Fruit fly (Drosophila melanogaster): ENCODE results near the gene Wdr24.

The Wdr24 gene

DNA sequence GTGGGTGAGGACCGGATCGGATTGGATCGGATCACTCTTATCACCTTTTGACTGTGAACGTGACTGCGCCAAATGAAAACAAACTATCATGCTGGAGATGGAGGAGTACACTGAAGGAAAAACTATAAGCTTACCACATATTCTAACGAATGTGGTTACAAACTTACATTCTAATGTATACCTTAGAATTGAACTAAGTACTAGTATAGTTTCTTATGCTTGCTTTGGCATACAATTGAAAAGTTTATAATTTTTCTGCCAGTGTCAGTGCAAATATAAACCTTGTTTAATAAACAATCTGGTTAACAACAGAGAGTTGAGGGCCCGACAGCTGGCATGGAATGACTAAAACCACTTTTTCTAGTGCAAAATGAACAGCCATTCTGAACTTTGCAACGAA, 27.4 kb downstream of the Wdr24 start (continued):
- TF ChIP-seq Sox102F (GFP tag; optimal IDR thresholded peaks at IDR 0.05), result peak; percentile 73
- TF ChIP-seq Dip3 (GFP tag; optimal IDR thresholded peaks at IDR 0.05), result no peak
- TF ChIP-seq E2f1 (GFP tag; IDR thresholded peaks at IDR 0.05), result 0 out of 2 replicates have a peak, but pooled peaks have one; percentile 15
- peak; percentile 43 for TF ChIP-seq HLH3B (GFP tag; IDR thresholded peaks at IDR 0.05)
- no peak for TF ChIP-seq sc (optimal IDR thresholded peaks at IDR 0.05)
- no peak for TF ChIP-seq sc (GFP tag; optimal IDR thresholded peaks at IDR 0.05)
- no peak for TF ChIP-seq CG10274 (GFP tag; optimal IDR thresholded peaks at IDR 0.05)
- no peak for TF ChIP-seq seq (GFP tag; IDR thresholded peaks at IDR 0.05)
- no peak for TF ChIP-seq CG6765 (GFP tag; optimal IDR thresholded peaks at IDR 0.05)
- TF ChIP-seq hkb (optimal IDR thresholded peaks at IDR 0.05), result no peak
- peak; percentile 35; the same call in 1 of the 2 replicates for TF ChIP-seq hkb (GFP tag; IDR thresholded peaks at IDR 0.05)
- peak; percentile 26; the same call in 1 of the 2 replicates for TF ChIP-seq ranshi (GFP tag; IDR thresholded peaks at IDR 0.05)
- peak; percentile 59 for TF ChIP-seq CG1603 (tag; optimal IDR thresholded peaks at IDR 0.05)
- TF ChIP-seq CG3847 (GFP tag; IDR thresholded peaks at IDR 0.05), result no peak
- TF ChIP-seq bab2 (GFP tag; optimal IDR thresholded peaks at IDR 0.05), result peak; percentile 31
- peak in 1 of 2 experiments; percentile 31 for TF ChIP-seq Hr78 (GFP tag; optimal IDR thresholded peaks at IDR 0.05)
- peak; percentile 34; the same call in 1 of the 3 replicates for TF ChIP-seq ase (GFP tag; IDR thresholded peaks at IDR 0.05)
- TF ChIP-seq ci (GFP tag; IDR thresholded peaks at IDR 0.05), result peak; percentile 75
- peak in 1 of 2 experiments; percentile 47 for TF ChIP-seq bsh (GFP tag; optimal IDR thresholded peaks at IDR 0.05)
- TF ChIP-seq CG9817 (tag; optimal IDR thresholded peaks at IDR 0.05), result peak; percentile 4
- no peak for TF ChIP-seq CG17385 (GFP tag; optimal IDR thresholded peaks at IDR 0.05)
- peak; percentile 7 for TF ChIP-seq lab (GFP tag; optimal IDR thresholded peaks at IDR 0.05)
- no peak for TF ChIP-seq lbe (GFP tag; optimal IDR thresholded peaks at IDR 0.05)
- no peak for TF ChIP-seq jumu (GFP tag; optimal IDR thresholded peaks at IDR 0.05)
- peak; percentile 5 for TF ChIP-seq CG18262 (tag; optimal IDR thresholded peaks at IDR 0.05)
- no peak for TF ChIP-seq Hey (tag; optimal IDR thresholded peaks at IDR 0.05)
- TF ChIP-seq CG30020 (tag; optimal IDR thresholded peaks at IDR 0.05), result no peak
- TF ChIP-seq Dbx (GFP tag; IDR thresholded peaks at IDR 0.05), result no peak

- peak; percentile 90 for TF ChIP-seq CG12219 (GFP tag; optimal IDR thresholded peaks at IDR 0.05)
- TF ChIP-seq Gug (GFP tag; IDR thresholded peaks at IDR 0.05), result peak; percentile 53; the same call in 3 of the 4 replicates
- peak; percentile 76 for TF ChIP-seq jing (GFP tag; optimal IDR thresholded peaks at IDR 0.05)
- TF ChIP-seq CG31441 (GFP tag; IDR thresholded peaks at IDR 0.05), result peak; percentile 53
- TF ChIP-seq CG32767 (GFP tag; IDR thresholded peaks at IDR 0.05), result no peak; the same call in 1 of the 2 replicates
- peak; percentile 60 for TF ChIP-seq CG12942 (GFP tag; optimal IDR thresholded peaks at IDR 0.05)
- peak; percentile 72 for TF ChIP-seq Ptx1 (GFP tag; IDR thresholded peaks at IDR 0.05)
- TF ChIP-seq mam (GFP tag; optimal IDR thresholded peaks at IDR 0.05), result peak; percentile 45
- no peak for TF ChIP-seq rib (GFP tag; IDR thresholded peaks at IDR 0.05)
- peak; percentile 67 for TF ChIP-seq CG15696 (tag; optimal IDR thresholded peaks at IDR 0.05)
- no peak for TF ChIP-seq CG2120 (GFP tag; optimal IDR thresholded peaks at IDR 0.05)
- peak; percentile 69 for TF ChIP-seq CG14441 (GFP tag; IDR thresholded peaks at IDR 0.05)
- peak; percentile 60 for TF ChIP-seq CG9437 (GFP tag; optimal IDR thresholded peaks at IDR 0.05)
- TF ChIP-seq sisA (GFP tag; IDR thresholded peaks at IDR 0.05), result peak; percentile 61
- TF ChIP-seq slou (GFP tag; optimal IDR thresholded peaks at IDR 0.05), result no peak
- TF ChIP-seq p53 (GFP tag; optimal IDR thresholded peaks at IDR 0.05), result peak; percentile 57
- peak; percentile 56 for TF ChIP-seq bab2 (GFP tag; optimal IDR thresholded peaks at IDR 0.05)
- no peak for TF ChIP-seq CG13287 (GFP tag; IDR thresholded peaks at IDR 0.05; ENCODE audit: partially characterized antibody)
- peak; percentile 83 for TF ChIP-seq CG1529 (GFP tag; optimal IDR thresholded peaks at IDR 0.05)
- peak; percentile 82 for TF ChIP-seq CG6813 (GFP tag; optimal IDR thresholded peaks at IDR 0.05)
- peak; percentile 64 for TF ChIP-seq CG3847 (GFP tag; IDR thresholded peaks at IDR 0.05)
- TF ChIP-seq CG43689 (GFP tag; IDR thresholded peaks at IDR 0.05), result peak; percentile 71
- TF ChIP-seq tx (GFP tag; optimal IDR thresholded peaks at IDR 0.05), result peak; percentile 58
- TF ChIP-seq CG31365 (tag; optimal IDR thresholded peaks at IDR 0.05), result peak; percentile 63
- peak; percentile 91 for TF ChIP-seq gce (GFP tag; IDR thresholded peaks at IDR 0.05)
- TF ChIP-seq esg (GFP tag; conservative IDR thresholded peaks at IDR 0.05), result peak; percentile 50
Observed at dm6 chr3R:29716782-29717317, 28.0 kb downstream of the Wdr24 start, which contains the start of gene Obp99b. Obp99b (minus strand) TSS chr3R:29716896.
